Worm (Caenorhabditis elegans) whole organism, midembryonic: ENCODE measurements around the gene Y2H9A.6.

Experiments
- cog-1 ChIP-seq: sonication (generic microtip); optimal IDR thresholded peaks from 2 replicates; lab custom pipeline; 2016; ENCODE audit warnings: missing genetic modification characterization, missing compliant biosample characterization
- ztf-29 ChIP-seq: fragments of 200-800 bp; sonication (Bioruptor generic); IDR thresholded peaks from 2 replicates; pipeline ENCODE4 v1.3.6; 2022; ENCODE audit warnings: missing genetic modification reagents, missing genetic modification characterization, missing compliant biosample characterization

DNA sequence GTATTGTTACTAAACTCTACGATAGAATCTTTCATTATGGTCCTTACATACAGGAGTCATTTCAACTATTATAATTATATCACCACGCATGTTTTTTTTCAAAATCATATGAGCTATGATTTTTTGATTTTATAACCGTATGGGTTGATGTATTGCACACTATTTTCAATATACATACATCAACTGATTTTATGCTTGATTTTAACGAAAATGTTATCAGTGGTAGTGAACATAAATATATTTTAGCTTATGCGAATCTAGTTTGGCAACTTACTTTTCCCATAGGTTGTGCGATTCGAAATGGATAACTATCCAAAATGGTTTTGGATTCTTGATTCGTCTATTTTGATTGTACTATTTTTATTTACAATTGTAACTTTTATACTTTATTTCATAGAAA lies 20.0 kb upstream of the Y2H9A.6 start, which contains the start of gene srv-10:
- TF ChIP-seq cog-1 (tag; lab: Kevin White, UChicago) (no peak), ztf-29 (GFP tag; lab: Robert Waterston, UW) (no peak)
